Worm (Caenorhabditis elegans) whole organism, L4 larva: Measurements from ENCODE around the gene str-196.

Experiments
- F26F4.8 ChIP-seq: fragments of 200-800 bp; sonication (Bioruptor generic); conservative IDR thresholded peaks from 2 replicates; pipeline ENCODE4 v1.3.6; 2022; ENCODE audit warnings: missing genetic modification characterization, missing compliant biosample characterization
- F37D6.2 ChIP-seq: sonication (generic microtip); optimal IDR thresholded peaks from 2 replicates; lab custom pipeline; 2016; ENCODE audit warnings: mild to moderate bottlenecking, missing genetic modification characterization, missing compliant biosample characterization
- Y75B8A.6 ChIP-seq: fragments of 200-800 bp; sonication (Bioruptor generic); IDR thresholded peaks from 2 replicates; pipeline ENCODE4 v1.3.6; 2022; ENCODE audit warnings: missing genetic modification reagents, missing genetic modification characterization, missing compliant biosample characterization
- aha-1 ChIP-seq: fragments of 150-350 bp; peaks from one replicate; lab custom pipeline; 2014; ENCODE audit warnings: missing biosample characterization, missing genetic modification characterization
- aly-2 ChIP-seq: sonication (generic microtip); optimal IDR thresholded peaks from 2 replicates; lab custom pipeline; 2018; ENCODE audit warnings: missing biosample characterization, missing genetic modification characterization
- ama-1 ChIP-seq: fragments of 150-350 bp; optimal IDR thresholded peaks from 2 replicates; lab custom pipeline; 2014; ENCODE audit warnings: inconsistent platforms, mixed read lengths
- ceh-20 ChIP-seq: fragments of 200-800 bp; sonication (Bioruptor generic); IDR thresholded peaks from 2 replicates; pipeline ENCODE4 v1.3.6; 2022; ENCODE audit warnings: missing genetic modification reagents, missing genetic modification characterization, missing compliant biosample characterization
- ces-1 ChIP-seq: fragments of 150-350 bp; sonication (generic microtip); optimal IDR thresholded peaks from 4 replicates; lab custom pipeline; 2014; ENCODE audit warnings: missing biosample characterization, missing genetic modification reagents, missing genetic modification characterization
- cey-2 ChIP-seq: sonication (generic microtip); optimal IDR thresholded peaks from 3 replicates; lab custom pipeline; 2017; ENCODE audit warnings: missing genetic modification characterization, mild to moderate bottlenecking, missing compliant biosample characterization, antibody characterized with exemption, borderline replicate concordance; ENCODE audit not compliant: insufficient read depth
- daf-16 ChIP-seq, 3 experiments: sonication (generic microtip); optimal IDR thresholded peaks; 2 replicates each; lab custom pipeline; 2016 to 2017; ENCODE audit warnings: missing genetic modification characterization in 3 of 3, missing genetic modification reagents in 3 of 3, mild to moderate bottlenecking in 2 of 3, missing compliant biosample characterization in 2 of 3, missing biosample characterization in 1 of 3, moderate library complexity in 1 of 3
- egl-43 ChIP-seq: fragments of 200-800 bp; sonication (Bioruptor generic); IDR thresholded peaks from 2 replicates; pipeline ENCODE4 v1.3.6; 2022; ENCODE audit warnings: missing genetic modification reagents, missing genetic modification characterization, missing compliant biosample characterization
- fos-1 ChIP-seq: fragments of 150-350 bp; optimal IDR thresholded peaks from 2 replicates; lab custom pipeline; 2014; ENCODE audit warnings: missing biosample characterization, missing genetic modification characterization
- gei-8 ChIP-seq: fragments of 200-800 bp; sonication (Bioruptor generic); optimal IDR thresholded peaks from 2 replicates; lab custom pipeline; 2018; ENCODE audit warnings: mild to moderate bottlenecking, missing genetic modification characterization, missing compliant biosample characterization
- hlh-11 ChIP-seq: fragments of 200-800 bp; sonication (Bioruptor generic); optimal IDR thresholded peaks from 2 replicates; lab custom pipeline; 2018; ENCODE audit warnings: mild to moderate bottlenecking, missing genetic modification characterization, missing compliant biosample characterization
- lim-7 ChIP-seq: fragments of 200-800 bp; sonication (Bioruptor generic); IDR thresholded peaks from 2 replicates; pipeline ENCODE4 v1.3.6; 2022; ENCODE audit warnings: missing genetic modification characterization, missing compliant biosample characterization
- lin-38 ChIP-seq: fragments of 200-800 bp; sonication (Bioruptor generic); IDR thresholded peaks from 2 replicates; pipeline ENCODE4 v1.3.6; 2022; ENCODE audit warnings: missing genetic modification reagents, missing genetic modification characterization, missing compliant biosample characterization
- mdl-1 ChIP-seq, 2 experiments: fragments of 150-350 bp in 1 of 2; sonication (generic microtip) in 1 of 2; optimal IDR thresholded peaks; 2 replicates each; lab custom pipeline; 2014 to 2017; ENCODE audit warnings: missing biosample characterization in 2 of 2, missing genetic modification characterization in 2 of 2
- mep-1 ChIP-seq: fragments of 150-350 bp; sonication (generic microtip); optimal IDR thresholded peaks from 3 replicates; lab custom pipeline; 2014; ENCODE audit warnings: missing biosample characterization, missing genetic modification characterization
- mes-2 ChIP-seq: sonication (generic microtip); optimal IDR thresholded peaks from 2 replicates; lab custom pipeline; 2016; ENCODE audit warnings: missing genotype, mild to moderate bottlenecking, missing genetic modification characterization, missing compliant biosample characterization; ENCODE audit not compliant: poor library complexity, severe bottlenecking
- mxl-2 ChIP-seq: fragments of 200-800 bp; sonication (Bioruptor generic); conservative IDR thresholded peaks from 2 replicates; pipeline ENCODE4 v1.3.6; 2022; ENCODE audit warnings: missing genetic modification reagents, missing genetic modification characterization, missing compliant biosample characterization
- nhr-10 ChIP-seq: fragments of 150-350 bp; optimal IDR thresholded peaks from 2 replicates; lab custom pipeline; 2014; ENCODE audit warnings: missing biosample characterization, missing genetic modification characterization
- nhr-102 ChIP-seq: sonication (generic microtip); optimal IDR thresholded peaks from 2 replicates; lab custom pipeline; 2016; ENCODE audit warnings: mild to moderate bottlenecking, missing genetic modification characterization, moderate library complexity, missing compliant biosample characterization
- nhr-25 ChIP-seq: sonication (generic microtip); optimal IDR thresholded peaks from 2 replicates; lab custom pipeline; 2017; ENCODE audit warnings: missing genetic modification characterization, mild to moderate bottlenecking, missing compliant biosample characterization, antibody characterized with exemption, moderate library complexity, borderline replicate concordance; ENCODE audit not compliant: insufficient read depth
- nhr-28 ChIP-seq: fragments of 150-350 bp; optimal IDR thresholded peaks from 2 replicates; lab custom pipeline; 2014; ENCODE audit warnings: missing biosample characterization, missing genetic modification characterization
- nhr-48 ChIP-seq: sonication (generic microtip); optimal IDR thresholded peaks from 2 replicates; lab custom pipeline; 2016; ENCODE audit warnings: mild to moderate bottlenecking, missing genetic modification characterization, missing compliant biosample characterization
- pha-4 ChIP-seq, 2 experiments: fragments of 150-350 bp in 1 of 2; fragments of 200-800 bp in 1 of 2; sonication (Bioruptor generic) in 1 of 2; IDR thresholded peaks in 1 of 2; optimal IDR thresholded peaks in 1 of 2; 2 replicates each; pipeline versions ENCODE4 v1.3.6 to Lab custom; 2014 to 2022; ENCODE audit warnings: missing genetic modification characterization in 2 of 2, missing genetic modification reagents in 2 of 2, missing biosample characterization in 1 of 2, missing compliant biosample characterization in 1 of 2
- pqm-1 ChIP-seq: sonication (generic microtip); optimal IDR thresholded peaks from 2 replicates; lab custom pipeline; 2017; ENCODE audit warnings: missing biosample characterization, missing genetic modification characterization
- rbr-2 ChIP-seq: sonication (generic microtip); optimal IDR thresholded peaks from 2 replicates; lab custom pipeline; 2016; ENCODE audit warnings: missing genotype, missing genetic modification characterization, missing compliant biosample characterization
- saeg-2 ChIP-seq: fragments of 200-800 bp; sonication (Bioruptor generic); IDR thresholded peaks from 2 replicates; pipeline ENCODE4 v1.3.6; 2022; ENCODE audit warnings: missing genetic modification reagents, missing genetic modification characterization, missing compliant biosample characterization
- set-16 ChIP-seq: fragments of 200-800 bp; sonication (Bioruptor generic); IDR thresholded peaks from 2 replicates; pipeline ENCODE4 v1.3.6; 2022; ENCODE audit warnings: missing genetic modification reagents, missing genetic modification characterization, missing compliant biosample characterization
- snpc-1.2 ChIP-seq: fragments of 200-800 bp; sonication (Bioruptor generic); IDR thresholded peaks from 2 replicates; pipeline ENCODE4 v1.3.6; 2022; ENCODE audit warnings: missing genetic modification reagents, missing genetic modification characterization, missing compliant biosample characterization
- snpc-4 ChIP-seq: fragments of 150-350 bp; optimal IDR thresholded peaks from 2 replicates; lab custom pipeline; 2014; ENCODE audit warnings: missing biosample characterization, missing genetic modification characterization
- spr-1 ChIP-seq: sonication (generic microtip); optimal IDR thresholded peaks from 2 replicates; lab custom pipeline; 2016; ENCODE audit warnings: mild to moderate bottlenecking, missing genetic modification characterization, missing compliant biosample characterization
- unc-130 ChIP-seq: sonication (generic microtip); optimal IDR thresholded peaks from 2 replicates; lab custom pipeline; 2016; ENCODE audit warnings: missing genetic modification reagents, missing genetic modification characterization, missing compliant biosample characterization
- unc-62 ChIP-seq, 3 experiments: fragments of 150-350 bp in 1 of 3; sonication (generic microtip); optimal IDR thresholded peaks in 2 of 3; peaks in 1 of 3; 1 replicate in 1 of 3; 2 replicates in 2 of 3; lab custom pipeline; 2014 to 2017; ENCODE audit warnings: missing biosample characterization in 3 of 3, missing genetic modification characterization in 3 of 3, missing genetic modification reagents in 3 of 3, missing genotype in 1 of 3
- vab-7 ChIP-seq: fragments of 200-800 bp; sonication (Bioruptor generic); IDR thresholded peaks from 2 replicates; pipeline ENCODE4 v1.3.6; 2022; ENCODE audit warnings: missing genetic modification reagents, missing genetic modification characterization, missing compliant biosample characterization
- zfp-3 ChIP-seq: fragments of 200-800 bp; sonication (Bioruptor generic); conservative IDR thresholded peaks from 2 replicates; pipeline ENCODE4 v1.3.6; 2022; ENCODE audit warnings: missing genetic modification reagents, missing genetic modification characterization, missing compliant biosample characterization
- zip-11 ChIP-seq: fragments of 200-800 bp; sonication (Bioruptor generic); IDR thresholded peaks from 2 replicates; pipeline ENCODE4 v1.3.6; 2022; ENCODE audit warnings: missing genetic modification characterization, missing compliant biosample characterization
- zip-2 ChIP-seq: fragments of 150-350 bp; optimal IDR thresholded peaks from 2 replicates; lab custom pipeline; 2014; ENCODE audit warnings: missing biosample characterization, missing genetic modification characterization

The str-196 gene

ce11 chrV:484285-484890 is 7.1 kb upstream of the str-196 start, which contains the start of gene nhr-212 (continued):
- no peak for TF ChIP-seq nhr-25 (tag; lab: Kevin White, UChicago)
- TF ChIP-seq vab-7 (GFP tag; lab: Robert Waterston, UW): no peak
- no peak for TF ChIP-seq F26F4.8 (GFP tag; lab: Robert Waterston, UW)
- TF ChIP-seq ama-1 (lab: Kevin White, UChicago): no peak
- TF ChIP-seq fos-1 (tag; lab: Kevin White, UChicago): no peak
- TF ChIP-seq nhr-10 (tag; lab: Kevin White, UChicago): no peak
- no peak for TF ChIP-seq lin-38 (GFP tag; lab: Robert Waterston, UW)
- no peak for TF ChIP-seq zip-11 (GFP tag; lab: Robert Waterston, UW)
- TF ChIP-seq mdl-1 (tag; optimal IDR thresholded peaks at IDR 0.05; lab: Kevin White, UChicago): no peak
- no peak for TF ChIP-seq ces-1 (GFP tag; lab: Kevin White, UChicago)
- TF ChIP-seq saeg-2 (GFP tag; lab: Robert Waterston, UW): no peak
- no peak for TF ChIP-seq pha-4 (GFP tag; IDR thresholded peaks at IDR 0.05; lab: Robert Waterston, UW)
- no peak for TF ChIP-seq pha-4 (tag; optimal IDR thresholded peaks at IDR 0.05; lab: Kevin White, UChicago)
- no peak for TF ChIP-seq lim-7 (GFP tag; lab: Robert Waterston, UW)
- peak; percentile 26 for TF ChIP-seq hlh-11 (tag; lab: Kevin White, UChicago)
- no peak for TF ChIP-seq daf-16 (GFP tag; optimal IDR thresholded peaks at IDR 0.05; lab: Kevin White, UChicago)
- TF ChIP-seq daf-16 (tag; optimal IDR thresholded peaks at IDR 0.05; lab: Kevin White, UChicago): peak; percentile 47
- TF ChIP-seq spr-1 (tag; lab: Kevin White, UChicago): no peak
- TF ChIP-seq Y75B8A.6 (GFP tag; lab: Robert Waterston, UW): no peak
- no peak for TF ChIP-seq mes-2
- TF ChIP-seq nhr-48 (tag; lab: Kevin White, UChicago): no peak

DNA sequence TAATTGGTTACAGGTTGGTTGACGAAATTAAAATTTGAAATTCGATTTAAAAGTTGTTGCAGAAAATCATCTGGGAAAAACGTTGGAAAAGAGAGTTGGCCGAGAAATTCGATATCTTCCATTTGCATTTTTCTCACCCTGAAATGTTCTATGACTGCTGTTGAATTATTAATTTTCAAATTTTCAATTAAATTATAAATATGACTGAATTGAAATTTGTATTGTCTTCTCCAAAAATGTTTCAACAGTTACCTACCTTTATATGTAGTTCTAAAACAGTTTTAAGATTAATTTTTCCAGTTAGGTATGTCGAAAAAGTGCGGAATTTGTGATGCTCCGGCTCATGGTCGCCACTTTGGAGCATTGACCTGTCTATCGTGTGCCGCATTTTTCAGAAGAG is 4.8 kb upstream of the str-196 start, which contains the start of gene nhr-211:
Gene nhr-211 (plus strand): TSS at position 301 of the 400 bp plus-strand sequence.
- TF ChIP-seq nhr-28 (tag; lab: Kevin White, UChicago) (no peak), nhr-102 (no peak), unc-130 (no peak), zip-2 (tag; lab: Kevin White, UChicago) (no peak), snpc-1.2 (GFP tag; lab: Robert Waterston, UW) (no peak), Y75B8A.6 (GFP tag; lab: Robert Waterston, UW) (no peak), gei-8 (GFP tag; lab: Kevin White, UChicago) (no peak), zfp-3 (GFP tag; lab: Robert Waterston, UW) (no peak), ceh-20 (GFP tag; lab: Robert Waterston, UW) (no peak), rbr-2 (tag; lab: Kevin White, UChicago) (no peak), F37D6.2 (no peak), pqm-1 (no peak), mep-1 (tag; lab: Kevin White, UChicago) (no peak), snpc-4 (no peak), ces-1 (GFP tag; lab: Kevin White, UChicago) (no peak), aly-2 (tag; lab: Kevin White, UChicago) (no peak)

DNA sequence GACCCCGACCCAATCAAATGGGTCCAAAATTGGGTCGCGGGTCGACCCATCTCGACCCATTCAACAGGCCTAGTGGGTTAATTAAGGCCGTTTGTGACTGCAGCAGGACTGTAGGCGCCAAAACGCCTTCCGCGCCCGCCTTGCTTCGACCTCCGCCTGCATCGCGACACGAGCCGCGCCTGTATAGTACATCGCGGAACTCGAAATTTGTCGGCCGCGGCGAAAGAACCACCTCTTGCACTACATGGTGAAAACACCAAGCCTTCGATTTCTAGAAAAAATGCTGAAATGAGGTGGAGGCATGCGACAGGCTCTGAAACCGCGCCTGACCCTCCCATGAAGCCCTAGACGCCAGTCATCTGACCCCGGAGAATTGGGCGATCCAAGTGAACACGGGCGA is 3.6 kb upstream of the str-196 start:
- peak; percentile 64 for TF ChIP-seq set-16 (GFP tag; lab: Robert Waterston, UW)
- peak; percentile 11 for TF ChIP-seq aha-1 (tag; lab: Kevin White, UChicago)
- no peak for TF ChIP-seq spr-1 (tag; lab: Kevin White, UChicago)
- TF ChIP-seq ama-1 (lab: Kevin White, UChicago): no peak
- TF ChIP-seq egl-43 (GFP tag; lab: Robert Waterston, UW): 0 out of 2 replicates have a peak, but pooled peaks have one; percentile 63
- TF ChIP-seq mxl-2 (GFP tag; lab: Robert Waterston, UW): no peak
- TF ChIP-seq cey-2: no peak
- no peak for TF ChIP-seq unc-62 (GFP tag; optimal IDR thresholded peaks at IDR 0.05 in 1 of 2; lab: Kevin White, UChicago)
- TF ChIP-seq unc-62 (tag; optimal IDR thresholded peaks at IDR 0.05; lab: Kevin White, UChicago): no peak
- 0 out of 2 replicates have a peak, but pooled peaks have one; percentile 3 for TF ChIP-seq lim-7 (GFP tag; lab: Robert Waterston, UW)
- no peak for TF ChIP-seq saeg-2 (GFP tag; lab: Robert Waterston, UW)
